Worm (Caenorhabditis elegans) whole organism, L1 larva: Measurements from ENCODE around the gene R05G9.5.

ENCODE experiments used
- blmp-1 ChIP-seq: fragments of 150-350 bp; optimal IDR thresholded peaks from 2 replicates; lab custom pipeline; 2014; ENCODE audit warnings: missing biosample characterization, missing genetic modification characterization
- unc-98 ChIP-seq: fragments of 200-800 bp; sonication (Bioruptor generic); IDR thresholded peaks from 2 replicates; pipeline ENCODE4 v1.3.6; 2022; ENCODE audit warnings: missing genetic modification characterization, missing compliant biosample characterization

DNA sequence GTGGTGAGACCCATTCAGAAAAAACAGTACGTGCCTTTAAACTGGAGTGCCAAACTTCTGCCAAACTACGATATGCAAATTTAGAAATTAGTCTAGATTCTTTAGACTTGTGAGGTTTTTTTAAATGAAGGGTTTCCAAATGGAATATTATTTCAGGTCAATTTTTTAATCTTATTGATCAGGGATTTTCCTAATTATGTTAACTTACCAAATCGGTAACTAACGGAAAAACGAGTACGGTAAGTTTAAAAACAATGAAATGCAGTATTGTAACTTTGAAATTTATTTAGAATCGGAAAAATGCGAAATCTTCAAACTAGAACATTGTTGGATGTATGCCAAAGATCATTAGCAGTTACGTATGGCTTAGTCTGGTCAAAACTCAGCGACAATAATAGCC is 16.2 kb upstream of the R05G9.5 start, which contains the start of gene C56E6.7:
- TF ChIP-seq blmp-1 (tag; lab: Kevin White, UChicago), result no peak
- TF ChIP-seq unc-98 (GFP tag; lab: Robert Waterston, UW), result no peak
